Fruit fly (Drosophila melanogaster) whole organism, embryonic: Measurements from ENCODE around the gene CG6067.

Source experiments
- Atf6 ChIP-seq: fragments of 200-800 bp; sonication (Bioruptor generic); IDR thresholded peaks from 2 replicates; pipeline ENCODE4 v1.3.6; 2022; ENCODE audit warnings: missing biosample characterization, missing genetic modification characterization
- CG12071 ChIP-seq: fragments of 200-800 bp; sonication (Bioruptor generic); optimal IDR thresholded peaks from 3 replicates; lab custom pipeline; 2018; ENCODE audit warnings: missing biosample characterization, mild to moderate bottlenecking, missing genetic modification characterization
- CG17385 ChIP-seq: fragments of 200-800 bp; sonication (Bioruptor generic); optimal IDR thresholded peaks from 3 replicates; lab custom pipeline; 2018; ENCODE audit warnings: missing biosample characterization, mild to moderate bottlenecking, missing genetic modification characterization
- CG1792 ChIP-seq: fragments of 200-800 bp; sonication (Bioruptor generic); optimal IDR thresholded peaks from 2 replicates; lab custom pipeline; 2016; ENCODE audit warnings: missing biosample characterization, missing genetic modification characterization
- CG18476 ChIP-seq: fragments of 200-800 bp; sonication (Bioruptor generic); optimal IDR thresholded peaks from 2 replicates; lab custom pipeline; 2016; ENCODE audit warnings: missing biosample characterization, mild to moderate bottlenecking, missing genetic modification characterization
- CG18599 ChIP-seq: fragments of 200-800 bp; sonication (Bioruptor generic); optimal IDR thresholded peaks from 3 replicates; lab custom pipeline; 2017; ENCODE audit warnings: missing biosample characterization, missing genetic modification characterization, mild to moderate bottlenecking, moderate library complexity, missing genetic modification reagents
- CG2129 ChIP-seq: fragments of 200-800 bp; sonication (Bioruptor generic); IDR thresholded peaks from 2 replicates; pipeline ENCODE4 v1.3.6; 2022; ENCODE audit warnings: missing biosample characterization, missing genetic modification characterization; ENCODE audit not compliant: partially characterized antibody
- CG31224 ChIP-seq: fragments of 200-800 bp; sonication (Bioruptor generic); IDR thresholded peaks from 2 replicates; pipeline ENCODE4 v1.3.6; 2022; ENCODE audit warnings: missing biosample characterization, missing genetic modification characterization
- CG4730 ChIP-seq: fragments of 200-800 bp; sonication (Bioruptor generic); IDR thresholded peaks from 2 replicates; pipeline ENCODE4 v1.3.6; 2022; ENCODE audit warnings: missing biosample characterization, missing genetic modification characterization
- CG7928 ChIP-seq: fragments of 200-800 bp; sonication (Bioruptor generic); optimal IDR thresholded peaks from 2 replicates; lab custom pipeline; 2017; ENCODE audit warnings: missing biosample characterization, mild to moderate bottlenecking, missing genetic modification characterization
- CoRest ChIP-seq: fragments of 200-800 bp; sonication (Bioruptor generic); optimal IDR thresholded peaks from 3 replicates; lab custom pipeline; 2018; ENCODE audit warnings: missing biosample characterization, mild to moderate bottlenecking, missing genetic modification characterization, moderate library complexity
- Doc3 ChIP-seq: fragments of 200-800 bp; sonication (Bioruptor generic); IDR thresholded peaks from 3 replicates; pipeline ENCODE4 v1.3.6; 2022; ENCODE audit warnings: missing biosample characterization, missing genetic modification characterization; ENCODE audit not compliant: partially characterized antibody
- Eip74EF ChIP-seq, 2 experiments: fragments of 200-800 bp in 1 of 2; fragments of >200 bp in 1 of 2; sonication (Bioruptor generic) in 1 of 2; optimal IDR thresholded peaks; 2 replicates each; lab custom pipeline; 2017 to 2019; ENCODE audit warnings: missing biosample characterization in 2 of 2, missing genetic modification characterization in 2 of 2, mild to moderate bottlenecking in 1 of 2, moderate library complexity in 1 of 2
- GATAe ChIP-seq: fragments of 200-800 bp; sonication (Bioruptor generic); conservative IDR thresholded peaks from 2 replicates; pipeline ENCODE4 v1.3.6; 2022; ENCODE audit warnings: missing biosample characterization, missing genetic modification characterization
- HmgD ChIP-seq: fragments of 200-800 bp; sonication (Bioruptor generic); optimal IDR thresholded peaks from 3 replicates; lab custom pipeline; 2016; ENCODE audit warnings: missing biosample characterization, missing genetic modification characterization
- Hr51 ChIP-seq, 2 experiments: fragments of 200-800 bp; sonication (Bioruptor generic); optimal IDR thresholded peaks; 2 replicates in 1 of 2; 3 replicates in 1 of 2; lab custom pipeline; 2016 to 2018; ENCODE audit warnings: missing biosample characterization in 2 of 2, missing genetic modification characterization in 2 of 2, mild to moderate bottlenecking in 1 of 2, moderate library complexity in 1 of 2
- Mad ChIP-seq: fragments of 200-800 bp; sonication (Bioruptor generic); optimal IDR thresholded peaks from 2 replicates; lab custom pipeline; 2016; ENCODE audit warnings: missing biosample characterization, missing genetic modification characterization
- Meics ChIP-seq: fragments of 200-800 bp; sonication (Bioruptor generic); optimal IDR thresholded peaks from 2 replicates; lab custom pipeline; 2017; ENCODE audit warnings: missing biosample characterization, mild to moderate bottlenecking, missing genetic modification characterization
- Mes4 ChIP-seq: fragments of 200-800 bp; sonication (Bioruptor generic); optimal IDR thresholded peaks from 2 replicates; lab custom pipeline; 2016; ENCODE audit warnings: missing biosample characterization, missing genetic modification characterization
- Neu2 ChIP-seq: fragments of 200-800 bp; sonication (Bioruptor generic); optimal IDR thresholded peaks from 3 replicates; lab custom pipeline; 2016; ENCODE audit warnings: missing biosample characterization, missing genetic modification characterization, borderline replicate concordance
- PHDP ChIP-seq: fragments of 200-800 bp; sonication (Bioruptor generic); optimal IDR thresholded peaks from 3 replicates; lab custom pipeline; 2018; ENCODE audit warnings: missing biosample characterization, mild to moderate bottlenecking, missing genetic modification characterization, moderate library complexity
- Xbp1 ChIP-seq: fragments of 200-800 bp; sonication (Bioruptor generic); optimal IDR thresholded peaks from 3 replicates; lab custom pipeline; 2016; ENCODE audit warnings: missing biosample characterization, mild to moderate bottlenecking, missing genetic modification characterization
- corto ChIP-seq: fragments of 200-800 bp; sonication (Bioruptor generic); optimal IDR thresholded peaks from 2 replicates; lab custom pipeline; 2016; ENCODE audit warnings: missing biosample characterization, mild to moderate bottlenecking, missing genetic modification characterization, moderate library complexity
- ewg ChIP-seq: fragments of 200-800 bp; sonication (Bioruptor generic); optimal IDR thresholded peaks from 3 replicates; lab custom pipeline; 2017; ENCODE audit warnings: mild to moderate bottlenecking, missing biosample characterization, missing genetic modification reagents, missing genetic modification characterization
- fu2 ChIP-seq: fragments of 200-800 bp; sonication (Bioruptor generic); optimal IDR thresholded peaks from 2 replicates; lab custom pipeline; 2016; ENCODE audit warnings: missing biosample characterization, missing genetic modification characterization
- gem ChIP-seq: fragments of 200-800 bp; sonication (Bioruptor generic); optimal IDR thresholded peaks from 2 replicates; lab custom pipeline; 2019; ENCODE audit warnings: missing biosample characterization, mild to moderate bottlenecking, missing genetic modification characterization, moderate library complexity
- grn ChIP-seq: fragments of 200-800 bp; sonication (Bioruptor generic); optimal IDR thresholded peaks from 3 replicates; lab custom pipeline; 2017; ENCODE audit warnings: missing biosample characterization, missing genetic modification characterization
- h ChIP-seq: fragments of >200 bp; optimal IDR thresholded peaks from 2 replicates; lab custom pipeline; 2017
- hbn ChIP-seq: fragments of 200-800 bp; sonication (Bioruptor generic); IDR thresholded peaks from 2 replicates; pipeline ENCODE4 v1.3.6; 2022; ENCODE audit warnings: missing biosample characterization, missing genetic modification characterization; ENCODE audit not compliant: partially characterized antibody
- hkb ChIP-seq, 2 experiments: fragments of 200-800 bp in 1 of 2; fragments of >200 bp in 1 of 2; sonication (Bioruptor generic) in 1 of 2; IDR thresholded peaks in 1 of 2; optimal IDR thresholded peaks in 1 of 2; 2 replicates each; pipeline versions ENCODE4 v1.3.6 to Lab custom; 2017 to 2022; ENCODE audit warnings: missing biosample characterization in 1 of 2, missing genetic modification characterization in 1 of 2
- lov ChIP-seq, 2 experiments: fragments of 200-800 bp in 1 of 2; fragments of >200 bp in 1 of 2; sonication (Bioruptor generic) in 1 of 2; IDR thresholded peaks in 1 of 2; optimal IDR thresholded peaks in 1 of 2; 2 replicates in 1 of 2; 3 replicates in 1 of 2; pipeline versions ENCODE4 v1.3.6 to Lab custom; 2017 to 2022; ENCODE audit warnings: missing biosample characterization in 1 of 2, missing genetic modification characterization in 1 of 2
- luna ChIP-seq: fragments of 200-800 bp; sonication (Bioruptor generic); optimal IDR thresholded peaks from 2 replicates; lab custom pipeline; 2016; ENCODE audit warnings: missing biosample characterization, missing genetic modification characterization
- nau ChIP-seq: fragments of 200-800 bp; sonication (Bioruptor generic); optimal IDR thresholded peaks from 3 replicates; lab custom pipeline; 2017; ENCODE audit warnings: missing biosample characterization, mild to moderate bottlenecking, missing genetic modification characterization, missing genetic modification reagents
- nerfin-2 ChIP-seq: fragments of 200-800 bp; sonication (Bioruptor generic); IDR thresholded peaks from 2 replicates; pipeline ENCODE4 v1.3.6; 2022; ENCODE audit warnings: missing biosample characterization, missing genetic modification characterization; ENCODE audit not compliant: partially characterized antibody
- pan ChIP-seq, 4 experiments: fragments of >200 bp in 3 of 4; fragments of 200-800 bp in 1 of 4; sonication (Bioruptor generic) in 1 of 4; optimal IDR thresholded peaks in 3 of 4; IDR thresholded peaks in 1 of 4; 2 replicates each; pipeline versions ENCODE4 v1.3.6 to Lab custom; 2017 to 2022; ENCODE audit warnings: missing biosample characterization in 2 of 4, missing genetic modification characterization in 2 of 4, mixed read lengths in 1 of 4
- pfk ChIP-seq: fragments of 200-800 bp; sonication (Bioruptor generic); optimal IDR thresholded peaks from 2 replicates; lab custom pipeline; 2018; ENCODE audit warnings: missing biosample characterization, mild to moderate bottlenecking, missing genetic modification characterization, moderate library complexity
- scrt ChIP-seq: fragments of 200-800 bp; sonication (Bioruptor generic); optimal IDR thresholded peaks from 2 replicates; lab custom pipeline; 2018; ENCODE audit warnings: missing biosample characterization, mild to moderate bottlenecking, missing genetic modification characterization, moderate library complexity
- twi ChIP-seq: fragments of 200-800 bp; optimal IDR thresholded peaks from 2 replicates; lab custom pipeline; 2019; ENCODE audit warnings: missing biosample characterization, mild to moderate bottlenecking, missing genetic modification characterization, moderate library complexity
- unc-4 ChIP-seq: fragments of 200-800 bp; sonication (Bioruptor generic); IDR thresholded peaks from 2 replicates; pipeline ENCODE4 v1.3.6; 2022; ENCODE audit warnings: missing biosample characterization, missing genetic modification characterization; ENCODE audit not compliant: partially characterized antibody
- wek ChIP-seq: fragments of 200-800 bp; sonication (Bioruptor generic); optimal IDR thresholded peaks from 3 replicates; lab custom pipeline; 2018; ENCODE audit warnings: missing biosample characterization, mild to moderate bottlenecking, missing genetic modification characterization, moderate library complexity

The CG6067 gene

DNA sequence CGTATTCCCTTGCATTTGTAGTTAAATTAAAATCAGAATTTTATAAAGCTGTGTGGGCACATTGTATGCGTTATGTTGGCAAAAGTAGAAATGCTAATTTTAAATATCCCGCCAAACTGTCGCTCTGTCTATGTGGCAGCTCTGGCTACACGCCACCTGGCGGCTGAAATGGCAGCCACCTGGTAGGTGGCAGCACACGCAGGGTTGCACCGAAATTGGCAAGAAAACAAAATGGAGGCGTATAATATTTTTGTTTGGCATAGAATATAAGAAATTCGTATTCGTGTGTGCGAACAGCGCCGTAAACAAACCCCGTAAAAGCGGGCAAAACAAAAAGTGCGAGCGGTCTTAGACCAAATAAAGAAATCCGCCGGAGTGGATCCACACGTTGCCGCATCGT lies 47.5 kb upstream of the CG6067 start, which contains the start of gene CG12236 (continued):
- TF ChIP-seq CG12071 (GFP tag; lab: Kevin White, UChicago) (no peak), fu2 (GFP tag; lab: Kevin White, UChicago) (no peak), scrt (GFP tag; lab: Kevin White, UChicago) (no peak), CG1792 (no peak), Mad (GFP tag; lab: Kevin White, UChicago) (peak; percentile 4), ewg (GFP tag; lab: Kevin White, UChicago) (peak; percentile 34), Doc3 (GFP tag; lab: Robert Waterston, UW) (no peak), h (no peak), Hr51 (GFP tag; optimal IDR thresholded peaks at IDR 0.05; lab: Kevin White, UChicago) (peak in 1 of 2 experiments; percentile 47), twi (peak; percentile 28), pfk (GFP tag; lab: Kevin White, UChicago) (peak; percentile 64), CG31224 (peak; percentile 46), HmgD (GFP tag; lab: Kevin White, UChicago) (peak; percentile 63), unc-4 (peak; percentile 42; the same call in 1 of the 2 replicates), Xbp1 (GFP tag; lab: Kevin White, UChicago) (peak; percentile 58), Mes4 (GFP tag; lab: Kevin White, UChicago) (peak; percentile 1), CG17385 (peak; percentile 40), luna (GFP tag; lab: Kevin White, UChicago) (no peak), corto (GFP tag; lab: Kevin White, UChicago) (no peak), CoRest (tag; lab: Kevin White, UChicago) (peak; percentile 65), Meics (GFP tag; lab: Kevin White, UChicago) (peak; percentile 54), wek (GFP tag; lab: Kevin White, UChicago) (no peak), nau (GFP tag; lab: Kevin White, UChicago) (no peak), pan (optimal IDR thresholded peaks at IDR 0.05; lab: Kevin White, UChicago) (no peak), pan (GFP tag; optimal IDR thresholded peaks at IDR 0.05 in 1 of 2, IDR thresholded peaks at IDR 0.05 in 1 of 2) (peak in 1 of 2 experiments; percentile 19), hkb (optimal IDR thresholded peaks at IDR 0.05; lab: Kevin White, UChicago) (peak; percentile 39), hkb (GFP tag; IDR thresholded peaks at IDR 0.05; lab: Robert Waterston, UW) (peak; percentile 53), PHDP (no peak), Eip74EF (GFP tag; optimal IDR thresholded peaks at IDR 0.05; lab: Kevin White, UChicago) (no peak), nerfin-2 (no peak), GATAe (no peak), Atf6 (GFP tag; lab: Robert Waterston, UW) (no peak), CG7928 (peak; percentile 61), CG18476 (GFP tag; lab: Kevin White, UChicago) (no peak), Neu2 (GFP tag; lab: Kevin White, UChicago) (no peak), lov (optimal IDR thresholded peaks at IDR 0.05; lab: Kevin White, UChicago) (no peak), lov (GFP tag; IDR thresholded peaks at IDR 0.05; lab: Robert Waterston, UW) (peak; percentile 63; the same call in 1 of the 3 replicates), CG18599 (peak; percentile 13), hbn (GFP tag; lab: Robert Waterston, UW) (0 out of 2 replicates have a peak, but pooled peaks have one; percentile 14), gem (tag; lab: Kevin White, UChicago) (no peak), grn (GFP tag; lab: Kevin White, UChicago) (no peak), CG2129 (no peak), CG4730 (GFP tag; lab: Robert Waterston, UW) (no peak)
